Worm (Caenorhabditis elegans) whole organism, young adult: ENCODE measurements around the gene K03B4.9.

Source experiments
- B0261.1 ChIP-seq: sonication (generic microtip); optimal IDR thresholded peaks from 2 replicates; lab custom pipeline; 2016; ENCODE audit warnings: mild to moderate bottlenecking, missing genetic modification characterization, moderate library complexity, missing compliant biosample characterization
- C17E4.6 ChIP-seq: fragments of 200-800 bp; sonication (Bioruptor generic); IDR thresholded peaks from 2 replicates; pipeline ENCODE4 v1.3.6; 2022; ENCODE audit warnings: missing genetic modification reagents, missing genetic modification characterization, missing compliant biosample characterization
- D2030.7 ChIP-seq: fragments of 200-800 bp; sonication (Bioruptor generic); IDR thresholded peaks from 2 replicates; pipeline ENCODE4 v1.3.6; 2022; ENCODE audit warnings: missing genetic modification reagents, missing genetic modification characterization, missing compliant biosample characterization
- F33H1.4 ChIP-seq: fragments of 200-800 bp; sonication (Bioruptor generic); IDR thresholded peaks from 2 replicates; pipeline ENCODE4 v1.3.6; 2022; ENCODE audit warnings: missing genetic modification reagents, missing genetic modification characterization, missing compliant biosample characterization
- Y53G8AR.9 ChIP-seq: fragments of 200-800 bp; sonication (Bioruptor generic); conservative IDR thresholded peaks from 2 replicates; pipeline ENCODE4 v1.3.6; 2022; ENCODE audit warnings: missing genetic modification reagents, missing genetic modification characterization, missing compliant biosample characterization
- Y79H2A.3 ChIP-seq: fragments of 200-800 bp; sonication (Bioruptor generic); conservative IDR thresholded peaks from 2 replicates; pipeline ENCODE4 v1.3.6; 2022; ENCODE audit warnings: missing genetic modification reagents, missing genetic modification characterization, missing compliant biosample characterization
- Y95B8A.8 ChIP-seq: fragments of 200-800 bp; sonication (Bioruptor generic); IDR thresholded peaks from 2 replicates; pipeline ENCODE4 v1.3.6; 2022; ENCODE audit warnings: missing genetic modification reagents, missing genetic modification characterization, missing compliant biosample characterization
- aptf-3 ChIP-seq: fragments of 200-800 bp; sonication (Bioruptor generic); IDR thresholded peaks from 2 replicates; pipeline ENCODE4 v1.3.6; 2022; ENCODE audit warnings: missing genetic modification characterization, missing compliant biosample characterization
- attf-6 ChIP-seq: fragments of 200-800 bp; sonication (Bioruptor generic); IDR thresholded peaks from 2 replicates; pipeline ENCODE4 v1.3.6; 2022; ENCODE audit warnings: missing genetic modification reagents, missing genetic modification characterization, missing compliant biosample characterization
- bed-1 ChIP-seq: fragments of 200-800 bp; sonication (Bioruptor generic); IDR thresholded peaks from 2 replicates; pipeline ENCODE4 v1.3.6; 2022; ENCODE audit warnings: missing genetic modification reagents, missing genetic modification characterization, missing compliant biosample characterization
- cebp-1 ChIP-seq, 2 experiments: fragments of 200-800 bp in 1 of 2; sonication (Bioruptor generic) in 1 of 2; sonication (generic microtip) in 1 of 2; IDR thresholded peaks in 1 of 2; optimal IDR thresholded peaks in 1 of 2; 2 replicates each; pipeline versions ENCODE4 v1.3.6 to Lab custom; 2017 to 2022; ENCODE audit warnings: missing compliant biosample characterization in 2 of 2, missing genetic modification characterization in 2 of 2, mild to moderate bottlenecking in 1 of 2, missing genetic modification reagents in 1 of 2, moderate library complexity in 1 of 2
- cebp-2 ChIP-seq: fragments of 200-800 bp; sonication (Bioruptor generic); IDR thresholded peaks from 2 replicates; pipeline ENCODE4 v1.3.6; 2022; ENCODE audit warnings: missing genetic modification characterization, missing compliant biosample characterization
- ceh-40 ChIP-seq: fragments of 200-800 bp; sonication (Bioruptor generic); IDR thresholded peaks from 2 replicates; pipeline ENCODE4 v1.3.6; 2022; ENCODE audit warnings: missing genetic modification characterization, missing compliant biosample characterization
- ceh-58 ChIP-seq: fragments of 200-800 bp; sonication (Bioruptor generic); IDR thresholded peaks from 2 replicates; pipeline ENCODE4 v1.3.6; 2022; ENCODE audit warnings: missing genetic modification characterization, missing compliant biosample characterization
- die-1 ChIP-seq: sonication (generic microtip); optimal IDR thresholded peaks from 2 replicates; lab custom pipeline; 2016; ENCODE audit warnings: missing genotype, mild to moderate bottlenecking, missing genetic modification characterization, missing compliant biosample characterization
- dox-1 ChIP-seq: fragments of 200-800 bp; sonication (Bioruptor generic); IDR thresholded peaks from 2 replicates; pipeline ENCODE4 v1.3.6; 2022; ENCODE audit warnings: missing genetic modification reagents, missing genetic modification characterization, missing compliant biosample characterization
- egl-44 ChIP-seq: fragments of 200-800 bp; sonication (Bioruptor generic); IDR thresholded peaks from 2 replicates; pipeline ENCODE4 v1.3.6; 2022; ENCODE audit warnings: missing genetic modification reagents, missing genetic modification characterization, missing compliant biosample characterization
- egrh-3 ChIP-seq: fragments of 200-800 bp; sonication (Bioruptor generic); IDR thresholded peaks from 2 replicates; pipeline ENCODE4 v1.3.6; 2022; ENCODE audit warnings: missing genetic modification reagents, missing genetic modification characterization, missing compliant biosample characterization
- ekl-4 ChIP-seq: fragments of 200-800 bp; sonication (Bioruptor generic); IDR thresholded peaks from 2 replicates; pipeline ENCODE4 v1.3.6; 2022; ENCODE audit warnings: missing genetic modification reagents, missing genetic modification characterization, missing compliant biosample characterization
- hmg-1.2 ChIP-seq: fragments of 200-800 bp; sonication (Bioruptor generic); IDR thresholded peaks from 2 replicates; pipeline ENCODE4 v1.3.6; 2022; ENCODE audit warnings: missing genetic modification reagents, missing genetic modification characterization, missing compliant biosample characterization
- hmg-20 ChIP-seq: fragments of 200-800 bp; sonication (Bioruptor generic); IDR thresholded peaks from 2 replicates; pipeline ENCODE4 v1.3.6; 2022; ENCODE audit warnings: missing genetic modification reagents, missing genetic modification characterization, missing compliant biosample characterization
- hsf-1 ChIP-seq: fragments of 200-800 bp; sonication (Bioruptor generic); IDR thresholded peaks from 2 replicates; pipeline ENCODE4 v1.3.6; 2022; ENCODE audit warnings: missing genetic modification reagents, missing genetic modification characterization, missing compliant biosample characterization
- let-607 ChIP-seq, 2 experiments: fragments of 200-800 bp in 1 of 2; sonication (Bioruptor generic) in 1 of 2; sonication (generic microtip) in 1 of 2; optimal IDR thresholded peaks; 2 replicates each; lab custom pipeline; 2016 to 2018; ENCODE audit warnings: mild to moderate bottlenecking in 2 of 2, missing compliant biosample characterization in 2 of 2, missing genetic modification characterization in 2 of 2, moderate library complexity in 2 of 2, missing genotype in 1 of 2
- lin-26 ChIP-seq: fragments of 200-800 bp; sonication (Bioruptor generic); IDR thresholded peaks from 2 replicates; pipeline ENCODE4 v1.3.6; 2022; ENCODE audit warnings: missing genetic modification reagents, missing genetic modification characterization, missing compliant biosample characterization
- madf-3 ChIP-seq: fragments of 200-800 bp; sonication (Bioruptor generic); IDR thresholded peaks from 2 replicates; pipeline ENCODE4 v1.3.6; 2022; ENCODE audit warnings: missing genetic modification reagents, missing genetic modification characterization, missing compliant biosample characterization
- madf-6 ChIP-seq: fragments of 200-800 bp; sonication (Bioruptor generic); IDR thresholded peaks from 2 replicates; pipeline ENCODE4 v1.3.6; 2022; ENCODE audit warnings: missing genetic modification reagents, missing genetic modification characterization, missing compliant biosample characterization
- mcd-1 ChIP-seq: fragments of 200-800 bp; sonication (Bioruptor generic); IDR thresholded peaks from 2 replicates; pipeline ENCODE4 v1.3.6; 2022; ENCODE audit warnings: missing genetic modification reagents, missing genetic modification characterization, missing compliant biosample characterization
- nfyb-1 ChIP-seq: fragments of 200-800 bp; sonication (Bioruptor generic); IDR thresholded peaks from 2 replicates; pipeline ENCODE4 v1.3.6; 2022; ENCODE audit warnings: missing genetic modification reagents, missing genetic modification characterization, missing compliant biosample characterization
- nhr-120 ChIP-seq: fragments of 200-800 bp; sonication (Bioruptor generic); IDR thresholded peaks from 2 replicates; pipeline ENCODE4 v1.3.6; 2022; ENCODE audit warnings: missing genetic modification characterization, missing compliant biosample characterization
- nhr-80 ChIP-seq: sonication (generic microtip); optimal IDR thresholded peaks from 2 replicates; lab custom pipeline; 2016; ENCODE audit warnings: missing genetic modification characterization, missing compliant biosample characterization
- nhr-90 ChIP-seq: sonication (generic microtip); optimal IDR thresholded peaks from 2 replicates; lab custom pipeline; 2016; ENCODE audit warnings: missing genotype, mild to moderate bottlenecking, missing genetic modification characterization, missing compliant biosample characterization
- pbrm-1 ChIP-seq: fragments of 200-800 bp; sonication (Bioruptor generic); IDR thresholded peaks from 2 replicates; pipeline ENCODE4 v1.3.6; 2022; ENCODE audit warnings: missing genetic modification reagents, missing genetic modification characterization, missing compliant biosample characterization
- rcor-1 ChIP-seq: fragments of 200-800 bp; sonication (Bioruptor generic); IDR thresholded peaks from 2 replicates; pipeline ENCODE4 v1.3.6; 2022; ENCODE audit warnings: missing genetic modification reagents, missing genetic modification characterization, missing compliant biosample characterization
- rpc-1 ChIP-seq, 2 experiments: fragments of 150-350 bp in 1 of 2; sonication (generic microtip) in 1 of 2; optimal IDR thresholded peaks; 2 replicates each; lab custom pipeline; 2014 to 2018; ENCODE audit warnings: missing biosample characterization in 1 of 2, missing genetic modification characterization in 1 of 2, missing genetic modification reagents in 1 of 2, missing genotype in 1 of 2
- tbp1 ChIP-seq: fragments of 200-800 bp; sonication (Bioruptor generic); optimal IDR thresholded peaks from 2 replicates; lab custom pipeline; 2018; ENCODE audit warnings: mild to moderate bottlenecking, missing genetic modification characterization, missing compliant biosample characterization
- zfh-2 ChIP-seq: fragments of 200-800 bp; sonication (Bioruptor generic); conservative IDR thresholded peaks from 2 replicates; pipeline ENCODE4 v1.3.6; 2022; ENCODE audit warnings: missing genetic modification reagents, missing genetic modification characterization, missing compliant biosample characterization
- ztf-25 ChIP-seq: fragments of 200-800 bp; sonication (Bioruptor generic); IDR thresholded peaks from 2 replicates; pipeline ENCODE4 v1.3.6; 2022; ENCODE audit warnings: missing genetic modification reagents, missing genetic modification characterization, missing compliant biosample characterization
- ztf-28 ChIP-seq: fragments of 200-800 bp; sonication (Bioruptor generic); IDR thresholded peaks from 2 replicates; pipeline ENCODE4 v1.3.6; 2022; ENCODE audit warnings: missing genetic modification reagents, missing genetic modification characterization, missing compliant biosample characterization
- ztf-3 ChIP-seq: fragments of 200-800 bp; sonication (Bioruptor generic); optimal IDR thresholded peaks from 2 replicates; lab custom pipeline; 2018; ENCODE audit warnings: mild to moderate bottlenecking, missing genetic modification characterization, missing compliant biosample characterization

K03B4.9 gene

ce11 chrV:4632808-4633207 lies 39.6 kb downstream of the K03B4.9 start:
- TF ChIP-seq attf-6 (peak; percentile 71), madf-6 (GFP tag; lab: Robert Waterston, UW) (peak; percentile 69), hmg-1.2 (peak; percentile 57), ceh-58 (GFP tag; lab: Robert Waterston, UW) (0 out of 2 replicates have a peak, but pooled peaks have one; percentile 81), ztf-25 (GFP tag; lab: Robert Waterston, UW) (peak; percentile 85; the same call in 1 of the 2 replicates), tbp1 (GFP tag; lab: Kevin White, UChicago) (peak; percentile 78), F33H1.4 (GFP tag; lab: Robert Waterston, UW) (peak; percentile 43), mcd-1 (peak; percentile 48), B0261.1 (tag; lab: Kevin White, UChicago) (peak; percentile 33), Y79H2A.3 (GFP tag; lab: Robert Waterston, UW) (peak; percentile 26; the same call in 1 of the 2 replicates), aptf-3 (GFP tag; lab: Robert Waterston, UW) (peak; percentile 72; the same call in 1 of the 2 replicates), pbrm-1 (GFP tag; lab: Robert Waterston, UW) (peak; percentile 55; the same call in 1 of the 2 replicates), ceh-40 (GFP tag; lab: Robert Waterston, UW) (0 out of 2 replicates have a peak, but pooled peaks have one; percentile 46), hsf-1 (GFP tag; lab: Robert Waterston, UW) (peak; percentile 66; the same call in 1 of the 2 replicates), nhr-120 (GFP tag; lab: Robert Waterston, UW) (0 out of 2 replicates have a peak, but pooled peaks have one; percentile 84), lin-26 (GFP tag; lab: Robert Waterston, UW) (peak; percentile 98), egrh-3 (GFP tag; lab: Robert Waterston, UW) (peak; percentile 39; the same call in 1 of the 2 replicates), die-1 (tag; lab: Kevin White, UChicago) (peak; percentile 15), C17E4.6 (GFP tag; lab: Robert Waterston, UW) (peak; percentile 26; the same call in 1 of the 2 replicates), cebp-1 (GFP tag; IDR thresholded peaks at IDR 0.05; lab: Robert Waterston, UW) (0 out of 2 replicates have a peak, but pooled peaks have one; percentile 27), cebp-1 (tag; optimal IDR thresholded peaks at IDR 0.05; lab: Kevin White, UChicago) (peak; percentile 21), rpc-1 (optimal IDR thresholded peaks at IDR 0.05; lab: Kevin White, UChicago) (peak; percentile 23), rpc-1 (tag; optimal IDR thresholded peaks at IDR 0.05; lab: Kevin White, UChicago) (peak; percentile 56), nhr-90 (tag; lab: Kevin White, UChicago) (peak; percentile 1), dox-1 (GFP tag; lab: Robert Waterston, UW) (peak; percentile 83), ztf-28 (GFP tag; lab: Robert Waterston, UW) (0 out of 2 replicates have a peak, but pooled peaks have one; percentile 65), hmg-20 (peak; percentile 36; the same call in 1 of the 2 replicates), D2030.7 (GFP tag; lab: Robert Waterston, UW) (peak; percentile 81), madf-3 (GFP tag; lab: Robert Waterston, UW) (0 out of 2 replicates have a peak, but pooled peaks have one; percentile 53), nfyb-1 (GFP tag; lab: Robert Waterston, UW) (peak; percentile 68), Y95B8A.8 (GFP tag; lab: Robert Waterston, UW) (peak; percentile 43; the same call in 1 of the 2 replicates), rcor-1 (GFP tag; lab: Robert Waterston, UW) (peak; percentile 51; the same call in 1 of the 2 replicates), Y53G8AR.9 (GFP tag; lab: Robert Waterston, UW) (peak; percentile 64), cebp-2 (GFP tag; lab: Robert Waterston, UW) (peak; percentile 78; the same call in 1 of the 2 replicates), bed-1 (peak; percentile 88; the same call in 1 of the 2 replicates), egl-44 (GFP tag; lab: Robert Waterston, UW) (peak; percentile 92), ekl-4 (GFP tag; lab: Robert Waterston, UW) (peak; percentile 82)

DNA sequence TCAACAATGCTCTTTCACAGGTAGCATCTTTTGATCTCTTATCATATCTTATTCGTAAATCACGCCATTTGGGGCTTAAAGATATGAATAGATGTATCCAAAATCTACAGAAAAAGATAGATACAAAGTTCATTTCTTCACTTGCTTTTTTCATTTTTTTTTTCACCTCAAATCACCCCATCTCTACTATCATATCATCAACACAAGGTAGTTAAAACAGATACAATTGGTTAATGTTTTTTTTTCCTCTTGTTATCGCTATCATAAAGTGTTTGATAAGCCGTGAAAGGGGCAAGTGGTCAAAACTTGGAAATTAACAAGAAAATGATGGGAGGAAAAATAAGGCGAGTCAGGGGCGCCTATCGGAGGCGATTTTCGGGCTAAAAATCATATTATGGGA lies 42.1 kb downstream of the K03B4.9 start:
- no peak for TF ChIP-seq D2030.7 (GFP tag; lab: Robert Waterston, UW)
- no peak for TF ChIP-seq let-607 (tag; optimal IDR thresholded peaks at IDR 0.05; lab: Kevin White, UChicago)
- peak; percentile 60 for TF ChIP-seq nhr-80 (tag; lab: Kevin White, UChicago)
- no peak for TF ChIP-seq zfh-2
- TF ChIP-seq ztf-3 (GFP tag; lab: Kevin White, UChicago) = no peak
- no peak for TF ChIP-seq ceh-40 (GFP tag; lab: Robert Waterston, UW)
- TF ChIP-seq, all 124 proteins: peak for 1
